Fruit fly (Drosophila melanogaster) whole organism, prepupa: ENCODE data around the gene Ret.

Experiments used
- Blimp-1 ChIP-seq: fragments of 200-800 bp; sonication (Bioruptor generic); optimal IDR thresholded peaks from 3 replicates; lab custom pipeline; 2017; ENCODE audit warnings: missing biosample characterization, missing genetic modification characterization, mild to moderate bottlenecking, moderate library complexity, missing genetic modification reagents
- CG10631 ChIP-seq: fragments of 200-800 bp; sonication (Bioruptor generic); optimal IDR thresholded peaks from 2 replicates; lab custom pipeline; 2016; ENCODE audit warnings: missing biosample characterization, missing genetic modification characterization
- CG11294 ChIP-seq: fragments of 200-800 bp; sonication (Bioruptor generic); IDR thresholded peaks from 2 replicates; pipeline ENCODE4 v1.3.6; 2022; ENCODE audit warnings: missing biosample characterization, missing genetic modification characterization
- CG11762 ChIP-seq: fragments of 200-800 bp; sonication (Bioruptor generic); optimal IDR thresholded peaks from 3 replicates; lab custom pipeline; 2016; ENCODE audit warnings: missing biosample characterization, missing genetic modification characterization; ENCODE audit not compliant: insufficient read depth
- CG15336 ChIP-seq: fragments of 200-800 bp; sonication (Bioruptor generic); IDR thresholded peaks from 2 replicates; pipeline ENCODE4 v1.3.6; 2022; ENCODE audit warnings: missing biosample characterization, missing genetic modification characterization
- CG1621 ChIP-seq: fragments of 200-800 bp; sonication (Bioruptor generic); optimal IDR thresholded peaks from 3 replicates; lab custom pipeline; 2018; ENCODE audit warnings: missing biosample characterization, mild to moderate bottlenecking, missing genetic modification characterization
- CG16779 ChIP-seq: fragments of 200-800 bp; sonication (Bioruptor generic); optimal IDR thresholded peaks from 3 replicates; lab custom pipeline; 2017; ENCODE audit warnings: missing biosample characterization, mild to moderate bottlenecking, missing genetic modification characterization
- CG3032 ChIP-seq: fragments of 200-800 bp; optimal IDR thresholded peaks from 2 replicates; lab custom pipeline; 2019; ENCODE audit warnings: missing biosample characterization, mild to moderate bottlenecking, missing genetic modification characterization, moderate library complexity
- CG31627 ChIP-seq: fragments of 200-800 bp; sonication (Bioruptor generic); optimal IDR thresholded peaks from 3 replicates; lab custom pipeline; 2016; ENCODE audit warnings: missing biosample characterization, missing genetic modification characterization
- CG32006 ChIP-seq: fragments of 200-800 bp; sonication (Bioruptor generic); optimal IDR thresholded peaks from 3 replicates; lab custom pipeline; 2017; ENCODE audit warnings: missing biosample characterization, mild to moderate bottlenecking, missing genetic modification characterization
- CG34406 ChIP-seq: fragments of 200-800 bp; sonication (Bioruptor generic); optimal IDR thresholded peaks from 3 replicates; lab custom pipeline; 2016; ENCODE audit warnings: missing biosample characterization, missing genetic modification characterization
- CG3919 ChIP-seq: fragments of 200-800 bp; sonication (Bioruptor generic); optimal IDR thresholded peaks from 3 replicates; lab custom pipeline; 2016; ENCODE audit warnings: missing biosample characterization, missing genetic modification characterization
- CG4318 ChIP-seq: fragments of 200-800 bp; sonication (Bioruptor generic); optimal IDR thresholded peaks from 3 replicates; lab custom pipeline; 2017; ENCODE audit warnings: missing biosample characterization, mild to moderate bottlenecking, missing genetic modification characterization
- CG6163 ChIP-seq: fragments of 200-800 bp; sonication (Bioruptor generic); IDR thresholded peaks from 3 replicates; pipeline ENCODE4 v1.3.6; 2022; ENCODE audit warnings: missing biosample characterization, missing genetic modification characterization
- CG6276 ChIP-seq: fragments of 200-800 bp; sonication (Bioruptor generic); optimal IDR thresholded peaks from 2 replicates; lab custom pipeline; 2017; ENCODE audit warnings: missing biosample characterization, mild to moderate bottlenecking, missing genetic modification characterization
- CG6792 ChIP-seq: fragments of 200-800 bp; sonication (Bioruptor generic); optimal IDR thresholded peaks from 3 replicates; lab custom pipeline; 2016; ENCODE audit warnings: missing biosample characterization, missing genetic modification characterization
- CG6808 ChIP-seq: fragments of 200-800 bp; sonication (Bioruptor generic); optimal IDR thresholded peaks from 3 replicates; lab custom pipeline; 2017; ENCODE audit warnings: missing biosample characterization, missing genetic modification characterization, mild to moderate bottlenecking, moderate library complexity, missing genetic modification reagents
- CG6854 ChIP-seq: fragments of 200-800 bp; sonication (Bioruptor generic); optimal IDR thresholded peaks from 2 replicates; lab custom pipeline; 2017; ENCODE audit warnings: missing biosample characterization, mild to moderate bottlenecking, missing genetic modification characterization
- CG7368 ChIP-seq: fragments of 200-800 bp; sonication (Bioruptor generic); optimal IDR thresholded peaks from 3 replicates; lab custom pipeline; 2016; ENCODE audit warnings: missing biosample characterization, missing genetic modification characterization
- CG8119 ChIP-seq: fragments of 200-800 bp; sonication (Bioruptor generic); IDR thresholded peaks from 3 replicates; pipeline ENCODE4 v1.3.6; 2022; ENCODE audit warnings: missing biosample characterization, missing genetic modification characterization
- CG8319 ChIP-seq: fragments of 200-800 bp; sonication (Bioruptor generic); optimal IDR thresholded peaks from 3 replicates; lab custom pipeline; 2016; ENCODE audit warnings: missing biosample characterization, missing genetic modification characterization
- CG9139 ChIP-seq: fragments of 200-800 bp; sonication (Bioruptor generic); optimal IDR thresholded peaks from 3 replicates; lab custom pipeline; 2017; ENCODE audit warnings: missing biosample characterization, mild to moderate bottlenecking, missing genetic modification characterization
- Eip75B ChIP-seq: fragments of 200-800 bp; sonication (Bioruptor generic); optimal IDR thresholded peaks from 3 replicates; lab custom pipeline; 2016; ENCODE audit warnings: missing biosample characterization, missing genetic modification characterization
- Eip78C ChIP-seq: fragments of 200-800 bp; sonication (Bioruptor generic); peaks from one replicate; lab custom pipeline; 2016; ENCODE audit warnings: missing biosample characterization, missing genetic modification characterization
- Eip93F ChIP-seq: fragments of 200-800 bp; sonication (Bioruptor generic); optimal IDR thresholded peaks from 2 replicates; lab custom pipeline; 2016; ENCODE audit warnings: missing biosample characterization, mild to moderate bottlenecking, missing genetic modification characterization
- Ets21C ChIP-seq: fragments of 200-800 bp; sonication (Bioruptor generic); optimal IDR thresholded peaks from 3 replicates; lab custom pipeline; 2016; ENCODE audit warnings: missing biosample characterization, missing genetic modification characterization
- Ets96B ChIP-seq: fragments of 200-800 bp; optimal IDR thresholded peaks from 2 replicates; lab custom pipeline; 2019; ENCODE audit warnings: missing biosample characterization, mild to moderate bottlenecking, missing genetic modification characterization, moderate library complexity
- Gug ChIP-seq: fragments of 200-800 bp; sonication (Bioruptor generic); IDR thresholded peaks from 2 replicates; pipeline ENCODE4 v1.3.6; 2022; ENCODE audit warnings: missing biosample characterization, missing genetic modification characterization
- Hr38 ChIP-seq: sonication (Bioruptor generic); optimal IDR thresholded peaks from 2 replicates; lab custom pipeline; 2016; ENCODE audit warnings: missing biosample characterization, missing genetic modification characterization
- Hr39 ChIP-seq: fragments of 200-800 bp; sonication (Bioruptor generic); optimal IDR thresholded peaks from 2 replicates; lab custom pipeline; 2016; ENCODE audit warnings: missing biosample characterization, missing genetic modification characterization
- Lpt ChIP-seq: fragments of 200-800 bp; sonication (Bioruptor generic); optimal IDR thresholded peaks from 3 replicates; lab custom pipeline; 2016; ENCODE audit warnings: missing biosample characterization, missing genetic modification characterization
- Met ChIP-seq: fragments of 200-800 bp; sonication (Bioruptor generic); optimal IDR thresholded peaks from 3 replicates; lab custom pipeline; 2016; ENCODE audit warnings: missing biosample characterization, missing genetic modification characterization
- OdsH ChIP-seq: fragments of 200-800 bp; sonication (Bioruptor generic); optimal IDR thresholded peaks from 3 replicates; lab custom pipeline; 2016; ENCODE audit warnings: missing biosample characterization, missing genetic modification characterization
- Smox ChIP-seq: fragments of 200-800 bp; sonication (Bioruptor generic); optimal IDR thresholded peaks from 3 replicates; lab custom pipeline; 2016; ENCODE audit warnings: missing biosample characterization, missing genetic modification characterization
- Sox102F ChIP-seq: fragments of 200-800 bp; sonication (Bioruptor generic); optimal IDR thresholded peaks from 2 replicates; lab custom pipeline; 2016; ENCODE audit warnings: missing biosample characterization, mild to moderate bottlenecking, missing genetic modification characterization
- Sox14 ChIP-seq: fragments of 200-800 bp; sonication (Bioruptor generic); optimal IDR thresholded peaks from 3 replicates; lab custom pipeline; 2016; ENCODE audit warnings: missing biosample characterization, missing genetic modification characterization
- Sox15 ChIP-seq: fragments of 200-800 bp; sonication (Bioruptor generic); optimal IDR thresholded peaks from 3 replicates; lab custom pipeline; 2016; ENCODE audit warnings: missing biosample characterization, missing genetic modification characterization
- achi ChIP-seq: fragments of 200-800 bp; sonication (Bioruptor generic); optimal IDR thresholded peaks from 3 replicates; lab custom pipeline; 2016; ENCODE audit warnings: missing biosample characterization, missing genetic modification characterization
- acj6 ChIP-seq: fragments of 200-800 bp; sonication (Bioruptor generic); optimal IDR thresholded peaks from 3 replicates; lab custom pipeline; 2016; ENCODE audit warnings: missing biosample characterization, missing genetic modification characterization
- fd59A ChIP-seq: fragments of 200-800 bp; sonication (Bioruptor generic); optimal IDR thresholded peaks from 2 replicates; lab custom pipeline; 2017; ENCODE audit warnings: missing biosample characterization, mild to moderate bottlenecking, missing genetic modification characterization, missing genetic modification reagents
- fd85E ChIP-seq: fragments of 200-800 bp; sonication (Bioruptor generic); optimal IDR thresholded peaks from 3 replicates; lab custom pipeline; 2016; ENCODE audit warnings: missing biosample characterization, missing genetic modification characterization
- fkh ChIP-seq: fragments of 200-800 bp; sonication (Bioruptor generic); optimal IDR thresholded peaks from 3 replicates; lab custom pipeline; 2017; ENCODE audit warnings: missing biosample characterization, mild to moderate bottlenecking, missing genetic modification characterization, moderate library complexity
- lz ChIP-seq: fragments of 200-800 bp; sonication (Bioruptor generic); optimal IDR thresholded peaks from 3 replicates; lab custom pipeline; 2016; ENCODE audit warnings: missing biosample characterization, missing genetic modification characterization
- net ChIP-seq: fragments of 200-800 bp; sonication (Bioruptor generic); optimal IDR thresholded peaks from 3 replicates; lab custom pipeline; 2016; ENCODE audit warnings: missing biosample characterization, missing genetic modification characterization
- salr ChIP-seq, 2 experiments: fragments of 200-800 bp; sonication (Bioruptor generic); optimal IDR thresholded peaks; 3 replicates each; lab custom pipeline; 2016 to 2018; ENCODE audit warnings: missing biosample characterization in 2 of 2, missing genetic modification characterization in 2 of 2, mild to moderate bottlenecking in 1 of 2
- spab ChIP-seq: fragments of 200-800 bp; sonication (Bioruptor generic); optimal IDR thresholded peaks from 2 replicates; lab custom pipeline; 2017; ENCODE audit warnings: missing biosample characterization, mild to moderate bottlenecking, missing genetic modification characterization, missing genetic modification reagents
- svp ChIP-seq: fragments of 200-800 bp; sonication (Bioruptor generic); peaks from one replicate; lab custom pipeline; 2016; ENCODE audit warnings: missing biosample characterization, missing genetic modification characterization
- topi ChIP-seq: fragments of 200-800 bp; sonication (Bioruptor generic); optimal IDR thresholded peaks from 3 replicates; lab custom pipeline; 2016; ENCODE audit warnings: missing biosample characterization, missing genetic modification characterization
- vri ChIP-seq: fragments of 200-800 bp; sonication (Bioruptor generic); optimal IDR thresholded peaks from 3 replicates; lab custom pipeline; 2016; ENCODE audit warnings: missing biosample characterization, mild to moderate bottlenecking, missing genetic modification characterization

The Ret gene

dm6 chr2L:21197178-21197577 is 1.4 kb downstream of the Ret start (continued):
- peak; percentile 3 for TF ChIP-seq CG31627 (GFP tag; lab: Kevin White, UChicago)
- peak; percentile 17 for TF ChIP-seq Sox102F (GFP tag; lab: Kevin White, UChicago)
- TF ChIP-seq CG9139 (GFP tag; lab: Kevin White, UChicago), result no peak
- no peak for TF ChIP-seq Eip75B (GFP tag; lab: Kevin White, UChicago)
- TF ChIP-seq CG8319 (GFP tag; lab: Kevin White, UChicago), result no peak
- TF ChIP-seq Ets21C (GFP tag; lab: Kevin White, UChicago), result peak; percentile 5
- TF ChIP-seq CG6854 (GFP tag; lab: Kevin White, UChicago), result no peak
- no peak for TF ChIP-seq Blimp-1 (GFP tag; lab: Kevin White, UChicago)
- no peak for TF ChIP-seq CG3032 (tag; lab: Kevin White, UChicago)

dm6 chr2L:21196511-21196910 is 2.1 kb downstream of the Ret start:
- peak; percentile 75 for TF ChIP-seq Eip78C
- no peak for TF ChIP-seq CG11294 (GFP tag; lab: Robert Waterston, UW)
- TF ChIP-seq CG6854 (GFP tag; lab: Kevin White, UChicago), result no peak
- peak; percentile 23 for TF ChIP-seq Met (GFP tag; lab: Kevin White, UChicago)
- no peak for TF ChIP-seq CG6808 (GFP tag; lab: Kevin White, UChicago)
- no peak for TF ChIP-seq Sox102F (GFP tag; lab: Kevin White, UChicago)
- peak; percentile 19 for TF ChIP-seq svp (GFP tag; lab: Kevin White, UChicago)
- peak; percentile 18 for TF ChIP-seq Sox14 (GFP tag; lab: Kevin White, UChicago)
- TF ChIP-seq Ets96B (tag; lab: Kevin White, UChicago), result peak; percentile 38
- TF ChIP-seq CG1621, result no peak
- peak; percentile 16 for TF ChIP-seq CG10631 (GFP tag; lab: Kevin White, UChicago)
- TF ChIP-seq Lpt (GFP tag; lab: Kevin White, UChicago), result no peak
- no peak for TF ChIP-seq CG6163 (GFP tag; lab: Robert Waterston, UW)
- peak; percentile 18 for TF ChIP-seq CG6276
- TF ChIP-seq CG3032 (tag; lab: Kevin White, UChicago), result peak; percentile 31
- peak; percentile 26; the same call in 1 of the 2 replicates for TF ChIP-seq CG15336 (GFP tag; lab: Robert Waterston, UW)
- TF ChIP-seq CG8319 (GFP tag; lab: Kevin White, UChicago), result no peak
- no peak for TF ChIP-seq vri (GFP tag; lab: Kevin White, UChicago)
- peak; percentile 30; the same call in 1 of the 2 replicates for TF ChIP-seq Gug (GFP tag; lab: Robert Waterston, UW)
- no peak for TF ChIP-seq CG6792 (GFP tag; lab: Kevin White, UChicago)
- peak; percentile 37 for TF ChIP-seq CG3919 (GFP tag; lab: Kevin White, UChicago)
- TF ChIP-seq Eip93F (GFP tag; lab: Kevin White, UChicago), result no peak
- TF ChIP-seq lz, result no peak
- TF ChIP-seq achi (GFP tag; lab: Kevin White, UChicago), result peak; percentile 33
- TF ChIP-seq CG4318, result peak; percentile 35
- peak; percentile 73 for TF ChIP-seq CG32006 (GFP tag; lab: Kevin White, UChicago)
- peak; percentile 29 for TF ChIP-seq fkh
- peak; percentile 43 for TF ChIP-seq OdsH (GFP tag; lab: Kevin White, UChicago)
- TF ChIP-seq salr (GFP tag; optimal IDR thresholded peaks at IDR 0.05; lab: Kevin White, UChicago), result no peak
- TF ChIP-seq CG7368 (GFP tag; lab: Kevin White, UChicago), result no peak
- no peak for TF ChIP-seq Blimp-1 (GFP tag; lab: Kevin White, UChicago)
- TF ChIP-seq topi (GFP tag; lab: Kevin White, UChicago), result peak; percentile 25
- TF ChIP-seq CG16779 (tag; lab: Kevin White, UChicago), result no peak
- TF ChIP-seq Sox15 (GFP tag; lab: Kevin White, UChicago), result no peak
- no peak for TF ChIP-seq CG11762
- no peak for TF ChIP-seq CG34406 (GFP tag; lab: Kevin White, UChicago)
- TF ChIP-seq CG31627 (GFP tag; lab: Kevin White, UChicago), result no peak
- TF ChIP-seq Hr38 (GFP tag; lab: Kevin White, UChicago), result no peak
- TF ChIP-seq fd59A (GFP tag; lab: Kevin White, UChicago), result no peak
- peak; percentile 65 for TF ChIP-seq Hr39
- TF ChIP-seq Smox (GFP tag; lab: Kevin White, UChicago), result peak; percentile 26
- no peak for TF ChIP-seq CG9139 (GFP tag; lab: Kevin White, UChicago)
- TF ChIP-seq Ets21C (GFP tag; lab: Kevin White, UChicago), result no peak
- TF ChIP-seq spab (GFP tag; lab: Kevin White, UChicago), result no peak
- peak; percentile 25 for TF ChIP-seq acj6 (GFP tag; lab: Kevin White, UChicago)
- TF ChIP-seq net (GFP tag; lab: Kevin White, UChicago), result peak; percentile 14
- TF ChIP-seq CG8119, result no peak; the same call in 2 of the 3 replicates
- TF ChIP-seq fd85E (GFP tag; lab: Kevin White, UChicago), result no peak
